Worm (Caenorhabditis elegans) whole organism, young adult: ENCODE measurements around the gene ceh-21.

Source experiments
- D2030.7 ChIP-seq: fragments of 200-800 bp; sonication (Bioruptor generic); IDR thresholded peaks from 2 replicates; pipeline ENCODE4 v1.3.6; 2022; ENCODE audit warnings: missing genetic modification reagents, missing genetic modification characterization, missing compliant biosample characterization
- F57C9.4 ChIP-seq: sonication (generic microtip); optimal IDR thresholded peaks from 2 replicates; lab custom pipeline; 2017; ENCODE audit warnings: mild to moderate bottlenecking, missing genetic modification characterization, missing compliant biosample characterization
- K11D2.4 ChIP-seq: fragments of 200-800 bp; sonication (Bioruptor generic); IDR thresholded peaks from 2 replicates; pipeline ENCODE4 v1.3.6; 2022; ENCODE audit warnings: missing genetic modification reagents, missing genetic modification characterization, missing compliant biosample characterization
- Y56A3A.18 ChIP-seq: fragments of 200-800 bp; sonication (Bioruptor generic); IDR thresholded peaks from 2 replicates; pipeline ENCODE4 v1.3.6; 2022; ENCODE audit warnings: missing genetic modification reagents, missing genetic modification characterization, missing compliant biosample characterization
- aptf-2 ChIP-seq: fragments of 200-800 bp; sonication (Bioruptor generic); conservative IDR thresholded peaks from 2 replicates; pipeline ENCODE4 v1.3.6; 2022; ENCODE audit warnings: missing genetic modification reagents, missing genetic modification characterization, missing compliant biosample characterization
- attf-6 ChIP-seq: fragments of 200-800 bp; sonication (Bioruptor generic); IDR thresholded peaks from 2 replicates; pipeline ENCODE4 v1.3.6; 2022; ENCODE audit warnings: missing genetic modification reagents, missing genetic modification characterization, missing compliant biosample characterization
- bed-1 ChIP-seq: fragments of 200-800 bp; sonication (Bioruptor generic); IDR thresholded peaks from 2 replicates; pipeline ENCODE4 v1.3.6; 2022; ENCODE audit warnings: missing genetic modification reagents, missing genetic modification characterization, missing compliant biosample characterization
- chd-7 ChIP-seq: sonication (generic microtip); optimal IDR thresholded peaks from 2 replicates; lab custom pipeline; 2016; ENCODE audit warnings: mild to moderate bottlenecking, missing genetic modification characterization, moderate library complexity, missing compliant biosample characterization
- efl-1 ChIP-seq: fragments of 150-350 bp; optimal IDR thresholded peaks from 2 replicates; lab custom pipeline; 2014; ENCODE audit warnings: missing biosample characterization, missing genetic modification reagents, missing genetic modification characterization
- egrh-3 ChIP-seq: fragments of 200-800 bp; sonication (Bioruptor generic); IDR thresholded peaks from 2 replicates; pipeline ENCODE4 v1.3.6; 2022; ENCODE audit warnings: missing genetic modification reagents, missing genetic modification characterization, missing compliant biosample characterization
- fkh-3 ChIP-seq: sonication (generic microtip); optimal IDR thresholded peaks from 2 replicates; lab custom pipeline; 2016; ENCODE audit warnings: mild to moderate bottlenecking, missing genetic modification characterization, missing compliant biosample characterization
- hmg-20 ChIP-seq: fragments of 200-800 bp; sonication (Bioruptor generic); IDR thresholded peaks from 2 replicates; pipeline ENCODE4 v1.3.6; 2022; ENCODE audit warnings: missing genetic modification reagents, missing genetic modification characterization, missing compliant biosample characterization
- let-526 ChIP-seq: fragments of 200-800 bp; sonication (Bioruptor generic); IDR thresholded peaks from 2 replicates; pipeline ENCODE4 v1.3.6; 2022; ENCODE audit warnings: missing genetic modification reagents, missing genetic modification characterization, missing compliant biosample characterization
- sea-2 ChIP-seq: fragments of 200-800 bp; sonication (Bioruptor generic); IDR thresholded peaks from 2 replicates; pipeline ENCODE4 v1.3.6; 2022; ENCODE audit warnings: missing genetic modification characterization, missing compliant biosample characterization
- unc-62 ChIP-seq: fragments of 150-350 bp; optimal IDR thresholded peaks from 2 replicates; lab custom pipeline; 2014; ENCODE audit warnings: missing biosample characterization, missing genetic modification reagents, missing genetic modification characterization
- zim-3 ChIP-seq: sonication (generic microtip); optimal IDR thresholded peaks from 2 replicates; lab custom pipeline; 2017; ENCODE audit warnings: mild to moderate bottlenecking, missing genetic modification characterization, moderate library complexity, missing compliant biosample characterization
- ztf-25 ChIP-seq: fragments of 200-800 bp; sonication (Bioruptor generic); IDR thresholded peaks from 2 replicates; pipeline ENCODE4 v1.3.6; 2022; ENCODE audit warnings: missing genetic modification reagents, missing genetic modification characterization, missing compliant biosample characterization

Gene ceh-21

ce11 chrX:1811436-1811835 is 41.1 kb downstream of the ceh-21 start, which contains the start of gene C14E2.3:
Gene C14E2.3, minus strand, starts transcription at chrX:1811536.
- TF ChIP-seq ztf-25 (GFP tag; lab: Robert Waterston, UW), result no peak

- TF ChIP-seq zim-3 (no peak), F57C9.4 (tag; lab: Kevin White, UChicago) (no peak), hmg-20 (GFP tag; lab: Robert Waterston, UW) (no peak), egrh-3 (GFP tag; lab: Robert Waterston, UW) (no peak), aptf-2 (GFP tag; lab: Robert Waterston, UW) (no peak), chd-7 (tag; lab: Kevin White, UChicago) (no peak), efl-1 (GFP tag; lab: Kevin White, UChicago) (no peak), D2030.7 (GFP tag; lab: Robert Waterston, UW) (no peak), Y56A3A.18 (no peak), sea-2 (GFP tag; lab: Robert Waterston, UW) (no peak), let-526 (GFP tag; lab: Robert Waterston, UW) (no peak), K11D2.4 (GFP tag; lab: Robert Waterston, UW) (no peak), attf-6 (GFP tag; lab: Robert Waterston, UW) (no peak), fkh-3 (tag; lab: Kevin White, UChicago) (no peak), unc-62 (GFP tag; lab: Kevin White, UChicago) (no peak), bed-1 (GFP tag; lab: Robert Waterston, UW) (no peak)
Measured at ce11 chrX:1800980-1801506, 51.5 kb downstream of the ceh-21 start, which contains the start of gene C14E2.11. Gene C14E2.11, plus strand, starts transcription at chrX:1801456.
